Worm (Caenorhabditis elegans) whole organism, young adult: ENCODE measurements around the gene T07A9.15.

Experiments used
- B0019.2 ChIP-seq: fragments of 200-800 bp; sonication (Bioruptor generic); conservative IDR thresholded peaks from 2 replicates; pipeline ENCODE4 v1.3.6; 2022; ENCODE audit warnings: missing genetic modification reagents, missing genetic modification characterization, missing compliant biosample characterization
- C17E4.6 ChIP-seq: fragments of 200-800 bp; sonication (Bioruptor generic); IDR thresholded peaks from 2 replicates; pipeline ENCODE4 v1.3.6; 2022; ENCODE audit warnings: missing genetic modification reagents, missing genetic modification characterization, missing compliant biosample characterization
- D2030.7 ChIP-seq: fragments of 200-800 bp; sonication (Bioruptor generic); IDR thresholded peaks from 2 replicates; pipeline ENCODE4 v1.3.6; 2022; ENCODE audit warnings: missing genetic modification reagents, missing genetic modification characterization, missing compliant biosample characterization
- F10E7.11 ChIP-seq: sonication (generic microtip); optimal IDR thresholded peaks from 2 replicates; lab custom pipeline; 2017; ENCODE audit warnings: mild to moderate bottlenecking, missing genetic modification characterization, moderate library complexity, missing compliant biosample characterization
- F23B12.7 ChIP-seq: sonication (generic microtip); optimal IDR thresholded peaks from 2 replicates; lab custom pipeline; 2017; ENCODE audit warnings: missing genetic modification characterization, mild to moderate bottlenecking, missing compliant biosample characterization, antibody characterized with exemption, moderate library complexity; ENCODE audit not compliant: insufficient read depth
- F33H1.4 ChIP-seq: fragments of 200-800 bp; sonication (Bioruptor generic); IDR thresholded peaks from 2 replicates; pipeline ENCODE4 v1.3.6; 2022; ENCODE audit warnings: missing genetic modification reagents, missing genetic modification characterization, missing compliant biosample characterization
- F49E8.2 ChIP-seq: sonication (generic microtip); optimal IDR thresholded peaks from 3 replicates; lab custom pipeline; 2017; ENCODE audit warnings: missing genetic modification characterization, mild to moderate bottlenecking, missing compliant biosample characterization, antibody characterized with exemption, moderate library complexity; ENCODE audit not compliant: insufficient read depth
- Y53G8AR.9 ChIP-seq: fragments of 200-800 bp; sonication (Bioruptor generic); conservative IDR thresholded peaks from 2 replicates; pipeline ENCODE4 v1.3.6; 2022; ENCODE audit warnings: missing genetic modification reagents, missing genetic modification characterization, missing compliant biosample characterization
- Y56A3A.18 ChIP-seq: fragments of 200-800 bp; sonication (Bioruptor generic); IDR thresholded peaks from 2 replicates; pipeline ENCODE4 v1.3.6; 2022; ENCODE audit warnings: missing genetic modification reagents, missing genetic modification characterization, missing compliant biosample characterization
- cebp-1 ChIP-seq, 2 experiments: fragments of 200-800 bp in 1 of 2; sonication (Bioruptor generic) in 1 of 2; sonication (generic microtip) in 1 of 2; IDR thresholded peaks in 1 of 2; optimal IDR thresholded peaks in 1 of 2; 2 replicates each; pipeline versions ENCODE4 v1.3.6 to Lab custom; 2017 to 2022; ENCODE audit warnings: missing compliant biosample characterization in 2 of 2, missing genetic modification characterization in 2 of 2, mild to moderate bottlenecking in 1 of 2, missing genetic modification reagents in 1 of 2, moderate library complexity in 1 of 2
- ceh-100 ChIP-seq: fragments of 200-800 bp; sonication (Bioruptor generic); IDR thresholded peaks from 2 replicates; pipeline ENCODE4 v1.3.6; 2022; ENCODE audit warnings: missing genetic modification reagents, missing genetic modification characterization, missing compliant biosample characterization
- ceh-27 ChIP-seq: fragments of 200-800 bp; sonication (Bioruptor generic); optimal IDR thresholded peaks from 2 replicates; lab custom pipeline; 2018; ENCODE audit warnings: mild to moderate bottlenecking, missing genetic modification characterization, moderate library complexity, missing compliant biosample characterization
- ceh-79 ChIP-seq: sonication (generic microtip); optimal IDR thresholded peaks from 2 replicates; lab custom pipeline; 2017; ENCODE audit warnings: mild to moderate bottlenecking, missing genetic modification characterization, missing compliant biosample characterization
- dox-1 ChIP-seq: fragments of 200-800 bp; sonication (Bioruptor generic); IDR thresholded peaks from 2 replicates; pipeline ENCODE4 v1.3.6; 2022; ENCODE audit warnings: missing genetic modification reagents, missing genetic modification characterization, missing compliant biosample characterization
- dpff-1 ChIP-seq: sonication (generic microtip); optimal IDR thresholded peaks from 2 replicates; lab custom pipeline; 2017; ENCODE audit warnings: mild to moderate bottlenecking, missing genetic modification characterization, missing compliant biosample characterization
- efl-1 ChIP-seq: fragments of 150-350 bp; optimal IDR thresholded peaks from 2 replicates; lab custom pipeline; 2014; ENCODE audit warnings: missing biosample characterization, missing genetic modification reagents, missing genetic modification characterization
- egl-18 ChIP-seq: fragments of 200-800 bp; sonication (Bioruptor generic); IDR thresholded peaks from 2 replicates; pipeline ENCODE4 v1.3.6; 2022; ENCODE audit warnings: missing genetic modification reagents, missing genetic modification characterization, missing compliant biosample characterization
- egl-44 ChIP-seq: fragments of 200-800 bp; sonication (Bioruptor generic); IDR thresholded peaks from 2 replicates; pipeline ENCODE4 v1.3.6; 2022; ENCODE audit warnings: missing genetic modification reagents, missing genetic modification characterization, missing compliant biosample characterization
- egrh-3 ChIP-seq: fragments of 200-800 bp; sonication (Bioruptor generic); IDR thresholded peaks from 2 replicates; pipeline ENCODE4 v1.3.6; 2022; ENCODE audit warnings: missing genetic modification reagents, missing genetic modification characterization, missing compliant biosample characterization
- fkh-3 ChIP-seq: sonication (generic microtip); optimal IDR thresholded peaks from 2 replicates; lab custom pipeline; 2016; ENCODE audit warnings: mild to moderate bottlenecking, missing genetic modification characterization, missing compliant biosample characterization
- gei-17 ChIP-seq: fragments of 200-800 bp; sonication (Bioruptor generic); optimal IDR thresholded peaks from 2 replicates; lab custom pipeline; 2018; ENCODE audit warnings: mild to moderate bottlenecking, missing genetic modification characterization, missing compliant biosample characterization
- lin-35 ChIP-seq, 3 experiments: fragments of 150-350 bp in 2 of 3; sonication (generic microtip) in 1 of 3; optimal IDR thresholded peaks; 2 replicates each; lab custom pipeline; 2014 to 2018; ENCODE audit warnings: missing biosample characterization in 3 of 3, missing genetic modification characterization in 3 of 3, missing genetic modification reagents in 3 of 3
- lin-40 ChIP-seq: sonication (generic microtip); optimal IDR thresholded peaks from 2 replicates; lab custom pipeline; 2016; ENCODE audit warnings: missing genetic modification characterization, mild to moderate bottlenecking, missing compliant biosample characterization, missing genotype, missing genetic modification reagents
- lin-54 ChIP-seq: fragments of 200-800 bp; sonication (Bioruptor generic); optimal IDR thresholded peaks from 2 replicates; lab custom pipeline; 2018; ENCODE audit warnings: mild to moderate bottlenecking, missing genetic modification characterization, missing compliant biosample characterization
- lir-1 ChIP-seq: fragments of 200-800 bp; sonication (Bioruptor generic); conservative IDR thresholded peaks from 2 replicates; pipeline ENCODE4 v1.3.6; 2022; ENCODE audit warnings: missing genetic modification reagents, missing genetic modification characterization, missing compliant biosample characterization
- lsl-1 ChIP-seq: fragments of 200-800 bp; sonication (Bioruptor generic); optimal IDR thresholded peaks from 2 replicates; lab custom pipeline; 2018; ENCODE audit warnings: mild to moderate bottlenecking, missing genetic modification characterization, moderate library complexity, missing compliant biosample characterization
- madf-10 ChIP-seq: sonication (generic microtip); optimal IDR thresholded peaks from 2 replicates; lab custom pipeline; 2016; ENCODE audit warnings: mild to moderate bottlenecking, missing genetic modification characterization, missing compliant biosample characterization
- madf-3 ChIP-seq: fragments of 200-800 bp; sonication (Bioruptor generic); IDR thresholded peaks from 2 replicates; pipeline ENCODE4 v1.3.6; 2022; ENCODE audit warnings: missing genetic modification reagents, missing genetic modification characterization, missing compliant biosample characterization
- madf-6 ChIP-seq: fragments of 200-800 bp; sonication (Bioruptor generic); IDR thresholded peaks from 2 replicates; pipeline ENCODE4 v1.3.6; 2022; ENCODE audit warnings: missing genetic modification reagents, missing genetic modification characterization, missing compliant biosample characterization
- mcd-1 ChIP-seq: fragments of 200-800 bp; sonication (Bioruptor generic); IDR thresholded peaks from 2 replicates; pipeline ENCODE4 v1.3.6; 2022; ENCODE audit warnings: missing genetic modification reagents, missing genetic modification characterization, missing compliant biosample characterization
- nfyb-1 ChIP-seq: fragments of 200-800 bp; sonication (Bioruptor generic); IDR thresholded peaks from 2 replicates; pipeline ENCODE4 v1.3.6; 2022; ENCODE audit warnings: missing genetic modification reagents, missing genetic modification characterization, missing compliant biosample characterization
- nhr-80 ChIP-seq: sonication (generic microtip); optimal IDR thresholded peaks from 2 replicates; lab custom pipeline; 2016; ENCODE audit warnings: missing genetic modification characterization, missing compliant biosample characterization
- snpc-1.3 ChIP-seq: sonication (generic microtip); optimal IDR thresholded peaks from 2 replicates; lab custom pipeline; 2017; ENCODE audit warnings: missing genetic modification characterization, mild to moderate bottlenecking, missing compliant biosample characterization, antibody characterized with exemption, moderate library complexity, missing genotype, missing genetic modification reagents; ENCODE audit not compliant: insufficient read depth
- snpc-3.4 ChIP-seq: sonication (generic microtip); optimal IDR thresholded peaks from 2 replicates; lab custom pipeline; 2017; ENCODE audit warnings: missing genetic modification characterization, mild to moderate bottlenecking, missing compliant biosample characterization, antibody characterized with exemption, moderate library complexity, missing genotype, missing genetic modification reagents
- snpc-4 ChIP-seq, 5 experiments: fragments of 150-350 bp in 1 of 5; sonication (generic microtip) in 4 of 5; optimal IDR thresholded peaks; 2 replicates each; lab custom pipeline; 2014 to 2018; ENCODE audit warnings: missing genetic modification characterization in 5 of 5, missing biosample characterization in 3 of 5, antibody characterized with exemption in 2 of 5, mild to moderate bottlenecking in 2 of 5, missing compliant biosample characterization in 2 of 5, missing genotype in 2 of 5, moderate library complexity in 2 of 5, missing genetic modification reagents in 1 of 5
- tbp1 ChIP-seq: fragments of 200-800 bp; sonication (Bioruptor generic); optimal IDR thresholded peaks from 2 replicates; lab custom pipeline; 2018; ENCODE audit warnings: mild to moderate bottlenecking, missing genetic modification characterization, missing compliant biosample characterization
- unc-62 ChIP-seq: fragments of 150-350 bp; optimal IDR thresholded peaks from 2 replicates; lab custom pipeline; 2014; ENCODE audit warnings: missing biosample characterization, missing genetic modification reagents, missing genetic modification characterization
- zim-3 ChIP-seq: sonication (generic microtip); optimal IDR thresholded peaks from 2 replicates; lab custom pipeline; 2017; ENCODE audit warnings: mild to moderate bottlenecking, missing genetic modification characterization, moderate library complexity, missing compliant biosample characterization
- ztf-28 ChIP-seq: fragments of 200-800 bp; sonication (Bioruptor generic); IDR thresholded peaks from 2 replicates; pipeline ENCODE4 v1.3.6; 2022; ENCODE audit warnings: missing genetic modification reagents, missing genetic modification characterization, missing compliant biosample characterization

T07A9.15 gene

DNA sequence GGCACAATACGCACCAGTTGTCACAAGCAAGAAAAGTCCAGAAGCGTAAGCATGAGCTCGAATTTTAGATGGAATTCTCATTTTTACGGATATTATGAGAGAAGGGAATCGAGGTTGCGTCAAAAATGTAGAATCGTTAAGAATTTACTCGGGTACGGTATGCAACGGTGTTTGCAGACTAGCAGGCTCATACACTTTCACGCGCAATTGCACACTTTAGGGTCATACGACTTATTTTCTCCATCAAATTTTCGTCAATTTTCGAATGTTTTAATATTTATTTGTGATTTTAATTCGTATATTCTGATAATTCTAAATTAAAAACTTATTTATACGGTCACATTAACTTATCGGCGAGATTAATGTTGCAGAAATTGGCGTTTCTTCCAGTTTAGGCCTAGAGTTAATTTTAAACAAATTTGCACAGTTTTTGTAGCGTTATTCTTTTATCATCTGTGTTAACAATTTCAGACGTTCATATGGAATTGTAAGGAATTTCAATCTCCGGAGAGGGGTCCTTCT is at the start of gene T07A9.15, which contains the start of gene nog-1:
Gene T07A9.15 (minus strand): TSS at position 138 of the 522 bp plus-strand sequence.
Gene nog-1 (plus strand): TSS at position 472 of the 522 bp plus-strand sequence.
- no peak for TF ChIP-seq gei-17 (GFP tag; lab: Kevin White, UChicago)
- no peak for TF ChIP-seq ceh-79 (tag; lab: Kevin White, UChicago)
- TF ChIP-seq ceh-27 (GFP tag; lab: Kevin White, UChicago): peak; percentile 53
- TF ChIP-seq snpc-3.4 (tag; lab: Kevin White, UChicago): peak; percentile 66
- TF ChIP-seq mcd-1: peak; percentile 36; the same call in 1 of the 2 replicates
- TF ChIP-seq nfyb-1 (GFP tag; lab: Robert Waterston, UW): no peak
- 0 out of 2 replicates have a peak, but pooled peaks have one; percentile 33 for TF ChIP-seq madf-6
- no peak for TF ChIP-seq C17E4.6 (GFP tag; lab: Robert Waterston, UW)
- TF ChIP-seq fkh-3 (tag; lab: Kevin White, UChicago): no peak
- no peak for TF ChIP-seq F10E7.11 (tag; lab: Kevin White, UChicago)
- TF ChIP-seq tbp1 (GFP tag; lab: Kevin White, UChicago): peak; percentile 20
- no peak for TF ChIP-seq B0019.2
- TF ChIP-seq dox-1 (GFP tag; lab: Robert Waterston, UW): no peak
- 0 out of 2 replicates have a peak, but pooled peaks have one; percentile 38 for TF ChIP-seq ceh-100
- no peak for TF ChIP-seq madf-3
- TF ChIP-seq efl-1 (GFP tag; lab: Kevin White, UChicago): peak; percentile 24
- TF ChIP-seq cebp-1 (GFP tag; IDR thresholded peaks at IDR 0.05; lab: Robert Waterston, UW): no peak
- TF ChIP-seq cebp-1 (tag; optimal IDR thresholded peaks at IDR 0.05; lab: Kevin White, UChicago): peak; percentile 43
- no peak for TF ChIP-seq unc-62 (GFP tag; lab: Kevin White, UChicago)
- peak; percentile 84 for TF ChIP-seq lsl-1
- peak; percentile 45 for TF ChIP-seq lin-40 (tag; lab: Kevin White, UChicago)
- no peak for TF ChIP-seq egl-18
- no peak for TF ChIP-seq ztf-28 (GFP tag; lab: Robert Waterston, UW)
- TF ChIP-seq D2030.7 (GFP tag; lab: Robert Waterston, UW): peak; percentile 43
- no peak for TF ChIP-seq egl-44 (GFP tag; lab: Robert Waterston, UW)
- TF ChIP-seq zim-3 (tag; lab: Kevin White, UChicago): no peak
- TF ChIP-seq madf-10: no peak
- TF ChIP-seq F49E8.2: peak; percentile 63
- no peak for TF ChIP-seq egrh-3 (GFP tag; lab: Robert Waterston, UW)
- no peak for TF ChIP-seq nhr-80 (tag; lab: Kevin White, UChicago)
- TF ChIP-seq lir-1: no peak
- 0 out of 2 replicates have a peak, but pooled peaks have one; percentile 10 for TF ChIP-seq Y53G8AR.9 (GFP tag; lab: Robert Waterston, UW)
- no peak for TF ChIP-seq Y56A3A.18 (GFP tag; lab: Robert Waterston, UW)
- peak; percentile 46 for TF ChIP-seq F23B12.7 (tag; lab: Kevin White, UChicago)
- no peak for TF ChIP-seq snpc-4 (GFP tag; optimal IDR thresholded peaks at IDR 0.05; lab: Kevin White, UChicago)
- TF ChIP-seq snpc-4 (tag; optimal IDR thresholded peaks at IDR 0.05; lab: Kevin White, UChicago): peak in 3 of 4 experiments; percentile 21 to 49 (median 26)
- peak; percentile 49 for TF ChIP-seq lin-54 (GFP tag; lab: Kevin White, UChicago)
- TF ChIP-seq lin-35 (GFP tag; optimal IDR thresholded peaks at IDR 0.05; lab: Kevin White, UChicago): peak in 1 of 3 experiments; percentile 6
- TF ChIP-seq F33H1.4: peak; percentile 53
- TF ChIP-seq snpc-1.3: peak; percentile 47
- TF ChIP-seq dpff-1 (tag; lab: Kevin White, UChicago): no peak
